Fruit fly (Drosophila melanogaster): ENCODE data around the gene f.
A peak's percentile ranks its signal among the peaks of the same experiment; 100 is the strongest.

Gene f

dm6 chrX:17229475-17230169 lies 3.1 kb upstream of the f start (continued):
- TF ChIP-seq sc (optimal IDR thresholded peaks at IDR 0.05) = no peak
- peak; percentile 5 for TF ChIP-seq sc (GFP tag; optimal IDR thresholded peaks at IDR 0.05)
- TF ChIP-seq jumu (GFP tag; optimal IDR thresholded peaks at IDR 0.05) = peak; percentile 38
- no peak for TF ChIP-seq eyg (GFP tag; optimal IDR thresholded peaks at IDR 0.05)
- no peak for TF ChIP-seq CG34376 (GFP tag; optimal IDR thresholded peaks at IDR 0.05)
- TF ChIP-seq CG32532 (GFP tag; IDR thresholded peaks at IDR 0.05) = no peak
- no peak for TF ChIP-seq CG14014 (GFP tag; IDR thresholded peaks at IDR 0.05)
- no peak for TF ChIP-seq Fer1 (GFP tag; optimal IDR thresholded peaks at IDR 0.05)
- peak; percentile 54 for TF ChIP-seq dmrt11E (tag; optimal IDR thresholded peaks at IDR 0.05)
- no peak for TF ChIP-seq ranshi (GFP tag; IDR thresholded peaks at IDR 0.05)
- no peak for TF ChIP-seq ase (GFP tag; IDR thresholded peaks at IDR 0.05)
- TF ChIP-seq gce (GFP tag; IDR thresholded peaks at IDR 0.05) = no peak
- no peak for TF ChIP-seq gsb (GFP tag; IDR thresholded peaks at IDR 0.05)
- no peak for TF ChIP-seq CG6175 (GFP tag; IDR thresholded peaks at IDR 0.05)
- TF ChIP-seq phol (tag; optimal IDR thresholded peaks at IDR 0.05) = no peak
- TF ChIP-seq zen2 (GFP tag; IDR thresholded peaks at IDR 0.05; ENCODE audit: partially characterized antibody) = no peak
- TF ChIP-seq CG8290 (GFP tag; optimal IDR thresholded peaks at IDR 0.05) = no peak
- TF ChIP-seq CG8290 (tag; optimal IDR thresholded peaks at IDR 0.05) = peak in 1 of 2 experiments; percentile 39
- no peak for TF ChIP-seq CG8765 (GFP tag; IDR thresholded peaks at IDR 0.05)
- no peak for TF ChIP-seq inv (GFP tag; IDR thresholded peaks at IDR 0.05; ENCODE audit: partially characterized antibody)
- no peak for TF ChIP-seq croc (GFP tag; conservative IDR thresholded peaks at IDR 0.05)
- TF ChIP-seq CG4282 (GFP tag; optimal IDR thresholded peaks at IDR 0.05) = no peak
- no peak for TF ChIP-seq CG15479 (GFP tag; optimal IDR thresholded peaks at IDR 0.05)
- peak; percentile 37 for TF ChIP-seq CG7839 (tag; optimal IDR thresholded peaks at IDR 0.05)
- no peak for TF ChIP-seq CG3847 (GFP tag; IDR thresholded peaks at IDR 0.05)
- TF ChIP-seq CG6654 (GFP tag; optimal IDR thresholded peaks at IDR 0.05) = no peak
- TF ChIP-seq CG11247 (GFP tag; IDR thresholded peaks at IDR 0.05) = peak; percentile 64
- peak; percentile 9 for TF ChIP-seq slp2 (GFP tag; optimal IDR thresholded peaks at IDR 0.05)

DNA sequence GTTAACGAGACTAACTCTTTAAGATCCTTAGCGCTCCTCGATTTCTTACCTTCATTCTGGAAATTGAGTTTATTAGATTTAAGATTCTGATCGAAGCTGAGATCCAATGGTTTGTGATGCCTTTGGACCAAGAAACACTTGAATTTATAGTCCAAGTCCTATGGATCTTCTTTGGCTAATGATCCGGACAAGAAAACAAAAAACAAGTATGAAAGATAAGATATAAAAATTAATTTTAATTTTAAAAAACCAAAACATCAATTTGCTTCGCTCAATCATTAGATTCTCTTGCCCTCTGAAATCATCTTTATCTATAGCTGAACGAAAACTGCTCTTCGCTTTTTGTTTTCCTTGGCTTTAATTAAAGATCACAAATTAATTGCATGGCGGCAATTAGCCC lies 1.8 kb upstream of the f start, which contains the start of gene CG10597:
Gene CG10597 (minus strand): TSS at position 101 of the 400 bp plus-strand sequence.
- TF ChIP-seq CG6854 (GFP tag; optimal IDR thresholded peaks at IDR 0.05) (no peak), CG32532 (GFP tag; IDR thresholded peaks at IDR 0.05) (no peak), tgo (GFP tag; IDR thresholded peaks at IDR 0.05) (no peak), CG10274 (GFP tag; optimal IDR thresholded peaks at IDR 0.05) (no peak), chif (GFP tag; optimal IDR thresholded peaks at IDR 0.05) (no peak), Eip74EF (GFP tag; optimal IDR thresholded peaks at IDR 0.05) (no peak), Hey (tag; optimal IDR thresholded peaks at IDR 0.05) (no peak), CG11560 (tag; IDR thresholded peaks at IDR 0.05) (no peak), sqz (GFP tag; optimal IDR thresholded peaks at IDR 0.05) (no peak), CG11695 (GFP tag; IDR thresholded peaks at IDR 0.05) (no peak), Abd-B (GFP tag; optimal IDR thresholded peaks at IDR 0.05) (no peak), CG10209 (GFP tag; optimal IDR thresholded peaks at IDR 0.05) (no peak), Optix (GFP tag; IDR thresholded peaks at IDR 0.05) (no peak), so (GFP tag; IDR thresholded peaks at IDR 0.05) (no peak), mld (GFP tag; IDR thresholded peaks at IDR 0.05; ENCODE audit: partially characterized antibody) (no peak), Doc3 (GFP tag; IDR thresholded peaks at IDR 0.05; ENCODE audit: partially characterized antibody) (no peak), CG2202 (tag; optimal IDR thresholded peaks at IDR 0.05) (no peak), CG17829 (tag; optimal IDR thresholded peaks at IDR 0.05) (no peak)

All from whole organism, embryonic.